Worm (Caenorhabditis elegans) whole organism, L2 larva: ENCODE results near the gene nhr-35.

Source experiments
- C34F6.9 ChIP-seq: fragments of 150-350 bp; optimal IDR thresholded peaks from 2 replicates; lab custom pipeline; 2014; ENCODE audit warnings: missing biosample characterization, missing genetic modification characterization
- ZK546.5 ChIP-seq: sonication (generic microtip); optimal IDR thresholded peaks from 2 replicates; lab custom pipeline; 2017; ENCODE audit warnings: missing biosample characterization, missing genetic modification characterization
- fos-1 ChIP-seq: fragments of 150-350 bp; optimal IDR thresholded peaks from 2 replicates; lab custom pipeline; 2014; ENCODE audit warnings: missing biosample characterization, missing genetic modification characterization
- lsy-2 ChIP-seq, 2 experiments: fragments of 150-350 bp in 1 of 2; sonication (generic microtip) in 1 of 2; optimal IDR thresholded peaks; 2 replicates each; lab custom pipeline; 2014 to 2017; ENCODE audit warnings: missing biosample characterization in 2 of 2, missing genetic modification characterization in 2 of 2
- mdl-1 ChIP-seq, 2 experiments: fragments of 150-350 bp in 1 of 2; sonication (generic microtip) in 1 of 2; optimal IDR thresholded peaks; 2 replicates each; lab custom pipeline; 2017; ENCODE audit warnings: missing biosample characterization in 2 of 2, missing genetic modification characterization in 2 of 2
- nhr-25 ChIP-seq: fragments of 150-350 bp; sonication (generic microtip); optimal IDR thresholded peaks from 3 replicates; lab custom pipeline; 2014; ENCODE audit warnings: missing biosample characterization, missing genetic modification characterization
- skn-1 ChIP-seq: sonication (generic microtip); optimal IDR thresholded peaks from 2 replicates; lab custom pipeline; 2017; ENCODE audit warnings: missing biosample characterization, missing genetic modification characterization
- snpc-4 ChIP-seq: fragments of 150-350 bp; optimal IDR thresholded peaks from 2 replicates; lab custom pipeline; 2014; ENCODE audit warnings: missing biosample characterization, missing genetic modification characterization

DNA sequence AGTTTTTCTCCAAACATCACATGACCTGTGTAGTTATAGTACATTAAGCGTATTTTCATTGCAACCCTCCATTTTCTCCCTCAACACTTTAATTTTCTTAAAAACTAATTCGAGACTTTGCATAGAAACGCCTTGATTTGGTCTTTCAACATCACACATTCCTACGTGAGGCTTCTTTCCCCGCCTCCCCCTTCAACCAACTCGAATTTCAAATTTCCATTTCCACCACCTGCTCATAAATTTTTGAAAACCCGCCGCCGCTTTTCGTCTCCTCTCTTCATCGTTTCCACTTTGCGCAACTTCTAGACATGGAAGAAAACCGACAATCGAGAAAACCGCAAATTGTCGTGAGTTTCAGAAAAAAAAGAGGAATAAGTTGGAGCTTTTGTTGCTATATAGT lies 45.5 kb downstream of the nhr-35 start, which contains the start of gene C05E11.3:
- TF ChIP-seq snpc-4 (tag; lab: Kevin White, UChicago) (no peak), ZK546.5 (tag; lab: Kevin White, UChicago) (no peak), skn-1 (no peak), fos-1 (no peak), C34F6.9 (tag; lab: Kevin White, UChicago) (no peak), nhr-25 (tag; lab: Kevin White, UChicago) (no peak), lsy-2 (tag; optimal IDR thresholded peaks at IDR 0.05; lab: Kevin White, UChicago) (no peak), mdl-1 (tag; optimal IDR thresholded peaks at IDR 0.05; lab: Kevin White, UChicago) (no peak)
